Fruit fly (Drosophila melanogaster): ENCODE measurements around the gene CG7386.
A peak's percentile ranks its signal among the peaks of the same experiment; 100 is the strongest.

Gene CG7386

DNA sequence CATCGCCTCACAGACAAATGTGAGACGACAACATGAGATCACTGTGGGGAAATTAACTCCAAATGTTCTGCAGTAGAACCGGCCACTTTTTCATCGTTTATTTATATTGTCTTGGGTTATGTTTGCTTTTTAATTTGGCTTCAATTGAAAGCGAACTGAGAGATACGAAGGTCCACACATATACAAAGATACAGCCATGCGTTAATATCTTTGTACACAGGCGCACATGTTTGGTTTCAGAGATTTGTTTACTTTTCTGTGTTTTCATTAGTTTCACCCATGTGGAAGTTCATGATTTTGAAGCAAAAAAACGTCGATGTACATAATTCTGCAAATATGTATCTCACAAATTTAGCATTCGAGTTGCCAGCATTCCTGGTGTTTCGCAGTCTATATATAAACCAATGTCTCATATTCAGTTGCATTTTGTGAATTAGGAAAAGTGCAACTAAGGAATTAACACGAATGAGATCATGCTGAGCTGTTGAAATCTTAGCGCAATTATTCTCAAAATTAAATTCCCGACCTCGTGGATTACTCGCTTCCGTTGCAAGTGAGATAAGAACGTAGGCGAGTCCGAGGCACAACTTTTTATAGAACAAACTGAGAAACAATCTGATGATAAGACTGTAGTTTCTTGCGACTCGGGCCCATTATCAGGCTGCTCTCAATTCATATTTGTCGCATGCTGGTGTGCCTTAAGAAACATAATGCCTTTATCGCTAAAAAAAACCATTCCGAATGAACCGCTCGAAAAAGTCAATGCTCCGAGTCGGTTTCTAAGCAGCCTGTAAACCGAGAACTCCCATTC is 26.6 kb downstream of the CG7386 start:
- TF ChIP-seq EcR (GFP tag; optimal IDR thresholded peaks at IDR 0.05) (peak; percentile 52), CG9948 (tag; optimal IDR thresholded peaks at IDR 0.05) (no peak)

DNA sequence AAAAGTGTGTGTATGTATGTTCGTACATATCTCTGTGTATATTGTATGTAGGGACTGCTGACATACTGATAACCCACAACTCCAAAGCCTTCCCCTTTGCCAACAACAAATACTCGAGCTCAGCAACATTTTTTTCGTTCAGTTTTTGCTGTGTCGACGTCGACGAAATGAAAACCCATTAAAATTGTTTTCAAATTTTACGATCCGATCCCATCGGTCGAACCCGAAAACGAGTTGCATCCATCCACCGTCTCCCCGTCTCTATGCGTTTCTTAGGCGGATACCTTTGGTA is 27.2 kb downstream of the CG7386 start:
- TF ChIP-seq CG4496 (GFP tag; IDR thresholded peaks at IDR 0.05) = no peak
- TF ChIP-seq CG14655 (GFP tag; optimal IDR thresholded peaks at IDR 0.05) = no peak
- no peak for TF ChIP-seq rn (GFP tag; IDR thresholded peaks at IDR 0.05)
- no peak for TF ChIP-seq CG13204 (GFP tag; optimal IDR thresholded peaks at IDR 0.05)
- no peak for TF ChIP-seq gl (tag; optimal IDR thresholded peaks at IDR 0.05)
- no peak for TF ChIP-seq CG10348 (GFP tag; IDR thresholded peaks at IDR 0.05)
- TF ChIP-seq CG8159 (tag; optimal IDR thresholded peaks at IDR 0.05) = no peak
- TF ChIP-seq fd96Ca (GFP tag; IDR thresholded peaks at IDR 0.05) = no peak
- no peak for TF ChIP-seq Pif1A (GFP tag; optimal IDR thresholded peaks at IDR 0.05)
- no peak for TF ChIP-seq CG8301 (tag; optimal IDR thresholded peaks at IDR 0.05)

DNA sequence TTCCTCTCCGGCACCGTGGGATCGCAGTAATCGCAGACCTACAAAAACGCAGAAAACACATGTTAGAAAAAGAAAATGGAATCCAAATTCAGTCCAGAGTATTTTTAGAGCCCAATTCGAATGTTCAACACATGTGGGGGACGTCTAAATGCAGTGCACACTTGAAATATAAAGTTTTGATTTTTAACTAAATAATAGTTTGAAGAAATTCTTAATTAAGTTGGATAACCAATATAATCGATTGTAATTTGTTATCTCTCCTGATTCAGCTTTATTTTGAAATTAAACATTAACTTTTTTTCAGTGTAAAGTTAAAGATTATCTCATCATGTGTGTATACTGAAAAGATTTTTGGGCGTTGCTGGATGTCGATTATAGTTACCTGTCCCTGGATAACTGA is 27.7 kb downstream of the CG7386 start:
- TF ChIP-seq CG8301 (tag; optimal IDR thresholded peaks at IDR 0.05) (no peak), CG34367 (tag; optimal IDR thresholded peaks at IDR 0.05) (peak; percentile 0), CG12605 (GFP tag; IDR thresholded peaks at IDR 0.05) (peak; percentile 37; the same call in 1 of the 2 replicates), CG15710 (tag; optimal IDR thresholded peaks at IDR 0.05) (no peak), rn (GFP tag; IDR thresholded peaks at IDR 0.05) (0 out of 2 replicates have a peak, but pooled peaks have one; percentile 15), CG9948 (tag; optimal IDR thresholded peaks at IDR 0.05) (peak; percentile 27), D1 (tag; optimal IDR thresholded peaks at IDR 0.05) (no peak), CG4496 (GFP tag; IDR thresholded peaks at IDR 0.05) (peak; percentile 19; the same call in 1 of the 3 replicates), gl (tag; optimal IDR thresholded peaks at IDR 0.05) (no peak)

DNA sequence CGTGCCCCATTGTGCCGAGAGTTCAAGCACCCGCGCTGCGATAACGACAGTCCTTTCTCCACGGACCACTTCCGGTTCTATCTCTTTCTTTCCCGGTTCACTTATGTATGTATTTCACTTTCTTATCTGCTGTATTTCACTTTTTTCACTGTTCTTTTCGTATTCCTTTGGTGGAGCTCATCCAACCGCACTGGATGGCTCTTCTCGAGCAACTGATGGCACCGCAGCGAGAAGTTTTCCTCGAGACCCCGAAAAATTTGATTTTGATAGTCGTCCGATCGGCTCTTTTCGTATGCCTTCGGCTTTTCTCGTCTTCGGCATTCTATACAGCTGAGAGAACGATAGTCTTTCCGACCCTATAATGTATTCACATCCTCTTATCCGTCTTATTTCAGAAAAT is 28.3 kb downstream of the CG7386 start, which contains the start of gene LanA:
Gene LanA (minus strand): TSS at position 217 of the 400 bp plus-strand sequence.
- TF ChIP-seq Ets98B (GFP tag; IDR thresholded peaks at IDR 0.05) = peak; percentile 42; the same call in 1 of the 2 replicates
- no peak for TF ChIP-seq Pif1B (GFP tag; optimal IDR thresholded peaks at IDR 0.05)
- TF ChIP-seq fd96Ca (GFP tag; IDR thresholded peaks at IDR 0.05) = 0 out of 3 replicates have a peak, but pooled peaks have one; percentile 15
- TF ChIP-seq CG12605 (GFP tag; IDR thresholded peaks at IDR 0.05) = 0 out of 2 replicates have a peak, but pooled peaks have one; percentile 23
- no peak for TF ChIP-seq CG15710 (tag; optimal IDR thresholded peaks at IDR 0.05)
- peak; percentile 58; the same call in 1 of the 3 replicates for TF ChIP-seq CG4496 (GFP tag; IDR thresholded peaks at IDR 0.05)
- no peak for TF ChIP-seq CG34367 (tag; optimal IDR thresholded peaks at IDR 0.05)
- TF ChIP-seq EcR (GFP tag; optimal IDR thresholded peaks at IDR 0.05) = peak; percentile 14
- no peak; the same call in 1 of the 2 replicates for TF ChIP-seq CG32121 (GFP tag; IDR thresholded peaks at IDR 0.05)

DNA sequence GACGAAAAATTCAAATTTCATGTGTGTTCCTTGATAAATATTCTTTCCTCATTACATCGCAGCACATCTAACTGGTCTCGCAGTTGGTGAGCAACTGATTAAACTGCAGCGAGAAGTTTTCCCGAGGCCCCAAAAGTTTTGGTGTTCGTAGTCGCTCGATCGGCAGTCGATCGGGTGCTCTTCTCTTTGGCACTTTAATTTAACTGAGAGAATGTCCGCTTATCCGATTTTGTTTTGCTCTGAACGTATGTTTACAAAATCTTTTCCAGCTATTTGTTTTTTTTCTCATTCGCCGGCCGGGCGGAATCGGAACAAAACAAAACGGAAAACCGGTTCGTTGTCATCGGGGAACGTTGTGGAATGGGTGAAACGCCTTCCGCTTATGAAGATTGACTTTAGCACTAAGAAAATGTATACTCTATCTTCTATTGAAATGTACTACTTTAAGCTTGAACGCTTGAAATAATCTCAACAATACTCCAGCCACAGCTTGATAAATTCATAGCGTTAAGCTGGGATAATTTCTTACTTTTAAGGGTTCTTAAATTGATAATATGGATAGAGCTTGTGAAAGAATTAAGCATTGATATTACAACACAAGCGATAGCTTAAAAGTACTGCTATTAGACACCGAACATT is 29.1 kb downstream of the CG7386 start:
- peak; percentile 49 for TF ChIP-seq Pif1A (GFP tag; optimal IDR thresholded peaks at IDR 0.05)
- TF ChIP-seq EcR (GFP tag; optimal IDR thresholded peaks at IDR 0.05) = peak; percentile 57
- TF ChIP-seq CG8159 (tag; optimal IDR thresholded peaks at IDR 0.05) = peak; percentile 35
- TF ChIP-seq CG10348 (GFP tag; IDR thresholded peaks at IDR 0.05) = no peak
- TF ChIP-seq CG9948 (tag; optimal IDR thresholded peaks at IDR 0.05) = no peak
- peak; percentile 66; the same call in 2 of the 3 replicates for TF ChIP-seq CG4496 (GFP tag; IDR thresholded peaks at IDR 0.05)
- peak; percentile 49 for TF ChIP-seq Pif1B (GFP tag; optimal IDR thresholded peaks at IDR 0.05)
- TF ChIP-seq CG32121 (GFP tag; IDR thresholded peaks at IDR 0.05) = no peak
- peak; percentile 11 for TF ChIP-seq CG13204 (GFP tag; optimal IDR thresholded peaks at IDR 0.05)
- TF ChIP-seq CG14655 (GFP tag; optimal IDR thresholded peaks at IDR 0.05) = no peak
- peak; percentile 19 for TF ChIP-seq CG15710 (tag; optimal IDR thresholded peaks at IDR 0.05)
- no peak for TF ChIP-seq rn (GFP tag; IDR thresholded peaks at IDR 0.05)
- peak; percentile 68; the same call in 1 of the 2 replicates for TF ChIP-seq Ets98B (GFP tag; IDR thresholded peaks at IDR 0.05)
- TF ChIP-seq fd96Ca (GFP tag; IDR thresholded peaks at IDR 0.05) = no peak
- TF ChIP-seq CG12605 (GFP tag; IDR thresholded peaks at IDR 0.05) = peak; percentile 84
- peak; percentile 7 for TF ChIP-seq Snoo (tag; optimal IDR thresholded peaks at IDR 0.05)
- TF ChIP-seq CG8301 (tag; optimal IDR thresholded peaks at IDR 0.05) = no peak
- peak; percentile 61 for TF ChIP-seq gl (tag; optimal IDR thresholded peaks at IDR 0.05)
- no peak for TF ChIP-seq CG17806 (tag; optimal IDR thresholded peaks at IDR 0.05)

DNA sequence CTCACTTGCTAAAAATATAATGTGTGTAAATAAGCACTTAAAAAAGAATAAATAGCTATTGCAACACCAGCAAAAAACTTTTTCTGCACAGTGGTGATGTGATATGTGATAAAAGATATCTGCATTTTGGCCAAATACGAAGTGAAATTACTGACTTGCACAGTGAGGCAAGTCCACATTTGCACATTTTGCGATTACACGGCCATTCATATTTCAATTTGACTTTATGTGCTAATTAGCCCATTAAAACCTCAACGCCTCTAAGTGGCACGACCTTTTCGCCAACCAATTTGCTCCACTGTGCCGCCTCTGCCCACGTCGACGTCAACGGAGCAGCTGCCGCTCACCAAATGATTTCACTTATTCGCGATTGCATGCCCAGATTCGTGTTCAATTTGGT is 30.6 kb downstream of the CG7386 start, which contains the start of gene CG33946:
Gene CG33946 (plus strand): TSS at position 392 of the 400 bp plus-strand sequence.
- TF ChIP-seq CG12605 (GFP tag; IDR thresholded peaks at IDR 0.05) = peak; percentile 50
- TF ChIP-seq CG32121 (GFP tag; IDR thresholded peaks at IDR 0.05) = peak; percentile 76
- TF ChIP-seq CG13204 (GFP tag; optimal IDR thresholded peaks at IDR 0.05) = no peak
- peak; percentile 35 for TF ChIP-seq CG17806 (tag; optimal IDR thresholded peaks at IDR 0.05)
- peak; percentile 86 for TF ChIP-seq CG4496 (GFP tag; IDR thresholded peaks at IDR 0.05)
- peak; percentile 63 for TF ChIP-seq CG8301 (tag; optimal IDR thresholded peaks at IDR 0.05)
- no peak for TF ChIP-seq CG8159 (tag; optimal IDR thresholded peaks at IDR 0.05)
- TF ChIP-seq Pif1B (GFP tag; optimal IDR thresholded peaks at IDR 0.05) = no peak
- peak; percentile 57; the same call in 1 of the 2 replicates for TF ChIP-seq CG10348 (GFP tag; IDR thresholded peaks at IDR 0.05)
- peak; percentile 70 for TF ChIP-seq CG14655 (GFP tag; optimal IDR thresholded peaks at IDR 0.05)
- TF ChIP-seq fd96Ca (GFP tag; IDR thresholded peaks at IDR 0.05) = peak; percentile 86
- TF ChIP-seq Snoo (tag; optimal IDR thresholded peaks at IDR 0.05) = peak; percentile 66
- peak; percentile 41 for TF ChIP-seq CG9948 (tag; optimal IDR thresholded peaks at IDR 0.05)
- TF ChIP-seq CG15710 (tag; optimal IDR thresholded peaks at IDR 0.05) = no peak
- TF ChIP-seq Ets98B (GFP tag; IDR thresholded peaks at IDR 0.05) = peak; percentile 55
- peak; percentile 54 for TF ChIP-seq rn (GFP tag; IDR thresholded peaks at IDR 0.05)
- no peak for TF ChIP-seq gl (tag; optimal IDR thresholded peaks at IDR 0.05)
